Worm (Caenorhabditis elegans) whole organism, L4/young adult: ENCODE data around the gene mrpl-20.

Experiments used
- W03F9.2 ChIP-seq: fragments of 150-350 bp; optimal IDR thresholded peaks from 2 replicates; lab custom pipeline; 2014; ENCODE audit warnings: missing biosample characterization, missing genetic modification characterization
- dao-5 ChIP-seq: sonication (generic microtip); optimal IDR thresholded peaks from 2 replicates; lab custom pipeline; 2016; ENCODE audit warnings: missing genotype, missing genetic modification characterization, moderate library complexity, missing compliant biosample characterization
- him-1 ChIP-seq: sonication (generic microtip); optimal IDR thresholded peaks from 2 replicates; lab custom pipeline; 2016; ENCODE audit warnings: missing genotype, missing genetic modification reagents, missing genetic modification characterization, missing compliant biosample characterization

mrpl-20 gene

DNA sequence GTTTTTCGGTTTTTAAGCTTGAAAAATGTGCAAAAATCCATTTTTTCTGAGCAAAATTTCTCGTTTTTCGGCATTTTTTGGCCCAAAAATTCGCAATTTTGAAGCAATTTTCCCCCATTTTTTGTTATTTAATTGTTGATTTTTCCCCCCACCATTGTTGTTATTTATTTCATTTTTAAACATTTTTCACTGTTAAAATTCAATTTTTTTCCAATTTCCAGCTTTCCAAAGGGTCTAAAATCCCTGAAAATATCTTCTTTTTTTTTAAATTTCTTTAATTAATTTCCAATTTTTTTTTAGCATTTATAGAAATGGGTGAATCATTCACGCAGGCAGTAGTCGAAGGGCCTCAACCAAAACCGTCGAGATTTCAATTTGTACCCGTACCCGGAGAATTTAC lies 38.0 kb downstream of the mrpl-20 start, which contains the start of gene Y48C3A.12:
Y48C3A.12 (plus strand) TSS at position 301 of the 400 bp plus-strand sequence.
- TF ChIP-seq W03F9.2 (tag; lab: Kevin White, UChicago), result no peak
- TF ChIP-seq dao-5 (tag; lab: Kevin White, UChicago), result no peak
- TF ChIP-seq him-1 (tag; lab: Kevin White, UChicago), result no peak

DNA sequence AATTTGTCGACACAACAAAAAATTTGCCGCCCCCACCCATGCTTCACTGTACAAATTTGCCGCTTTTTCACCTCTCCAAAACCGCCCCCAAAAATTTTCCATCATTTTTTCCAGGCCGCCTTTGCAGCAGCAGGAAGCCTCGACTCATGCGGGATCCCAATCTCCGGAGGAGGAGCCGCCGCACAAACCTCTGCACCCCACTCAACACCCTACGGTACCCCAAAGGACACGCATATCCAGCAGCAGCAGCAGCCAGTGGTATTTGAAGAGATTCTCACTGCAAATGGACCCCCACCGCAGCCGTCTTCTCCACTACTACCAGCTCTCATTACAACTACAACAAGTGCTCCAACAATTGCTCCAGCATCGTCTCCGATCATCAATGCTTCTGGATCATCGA lies 45.0 kb downstream of the mrpl-20 start:
- no peak for TF ChIP-seq W03F9.2 (tag; lab: Kevin White, UChicago)
- TF ChIP-seq dao-5 (tag; lab: Kevin White, UChicago), result no peak
- TF ChIP-seq him-1 (tag; lab: Kevin White, UChicago), result no peak

DNA sequence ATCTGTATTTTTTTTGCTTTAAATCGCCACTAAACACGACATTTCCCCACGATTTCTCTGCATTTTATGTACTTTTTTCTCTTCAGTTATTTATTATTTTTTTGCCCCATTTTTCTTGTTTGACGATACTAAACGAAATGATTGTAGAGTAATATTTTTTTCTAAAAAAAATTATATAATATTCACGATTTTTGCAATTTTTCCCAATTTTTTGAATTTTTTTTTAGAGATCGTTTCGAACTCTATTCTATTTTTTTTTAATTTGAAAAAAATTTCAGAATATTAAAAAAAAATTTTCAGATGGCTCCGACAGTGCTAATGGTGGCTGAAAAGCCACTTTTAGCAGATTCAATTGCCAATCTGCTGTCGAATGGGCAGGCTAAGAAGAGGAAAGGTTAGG lies 51.4 kb downstream of the mrpl-20 start, which contains the start of gene Y48C3A.14:
Y48C3A.14 (plus strand) TSS at position 301 of the 400 bp plus-strand sequence.
- TF ChIP-seq dao-5 (tag; lab: Kevin White, UChicago) (no peak), W03F9.2 (tag; lab: Kevin White, UChicago) (no peak), him-1 (tag; lab: Kevin White, UChicago) (no peak)
